Fruit fly (Drosophila melanogaster) whole organism, pupa: ENCODE data around the gene CG12522.

Experiments used
- CG13204 ChIP-seq: fragments of 200-800 bp; sonication (Bioruptor generic); optimal IDR thresholded peaks from 2 replicates; lab custom pipeline; 2018; ENCODE audit warnings: missing biosample characterization, mild to moderate bottlenecking, missing genetic modification characterization, moderate library complexity
- CG8301 ChIP-seq: fragments of 200-800 bp; sonication (Bioruptor generic); optimal IDR thresholded peaks from 2 replicates; lab custom pipeline; 2018; ENCODE audit warnings: missing biosample characterization, mild to moderate bottlenecking, missing genetic modification characterization
- Pif1A ChIP-seq: fragments of 200-800 bp; sonication (Bioruptor generic); optimal IDR thresholded peaks from 3 replicates; lab custom pipeline; 2016; ENCODE audit warnings: missing biosample characterization, missing genetic modification characterization
- Pif1B ChIP-seq: fragments of 200-800 bp; sonication (Bioruptor generic); optimal IDR thresholded peaks from 3 replicates; lab custom pipeline; 2016; ENCODE audit warnings: missing biosample characterization, missing genetic modification characterization

dm6 chr3L:11138862-11139261 is 30.8 kb downstream of the CG12522 start:
- no peak for TF ChIP-seq Pif1B (GFP tag; lab: Kevin White, UChicago)
- TF ChIP-seq CG13204: no peak
- no peak for TF ChIP-seq Pif1A (GFP tag; lab: Kevin White, UChicago)
- no peak for TF ChIP-seq CG8301 (tag; lab: Kevin White, UChicago)
